Worm (Caenorhabditis elegans) whole organism, mixed stage, embryonic: ENCODE results near the gene rnp-9.
A peak's percentile ranks its signal among the peaks of the same experiment; 100 is the strongest.

Experiments
- M03D4.4 ChIP-seq: sonication (generic microtip); optimal IDR thresholded peaks from 2 replicates; lab custom pipeline; 2017; ENCODE audit warnings: mild to moderate bottlenecking, missing genetic modification characterization, missing compliant biosample characterization
- bed-3 ChIP-seq: fragments of 200-800 bp; sonication (Bioruptor generic); optimal IDR thresholded peaks from 3 replicates; lab custom pipeline; 2018; ENCODE audit warnings: mild to moderate bottlenecking, missing genetic modification characterization, moderate library complexity, missing compliant biosample characterization
- blmp-1 ChIP-seq: fragments of 150-350 bp; optimal IDR thresholded peaks from 2 replicates; lab custom pipeline; 2014; ENCODE audit warnings: missing biosample characterization, missing genetic modification characterization
- ceh-39 ChIP-seq: fragments of 150-350 bp; optimal IDR thresholded peaks from 2 replicates; lab custom pipeline; 2014; ENCODE audit warnings: missing biosample characterization, missing genetic modification characterization
- ceh-43 ChIP-seq: fragments of 200-800 bp; sonication (Bioruptor generic); optimal IDR thresholded peaks from 2 replicates; lab custom pipeline; 2018; ENCODE audit warnings: mild to moderate bottlenecking, missing genetic modification characterization, moderate library complexity, missing compliant biosample characterization
- ceh-83 ChIP-seq: fragments of 200-800 bp; sonication (Bioruptor generic); optimal IDR thresholded peaks from 2 replicates; lab custom pipeline; 2018; ENCODE audit warnings: mild to moderate bottlenecking, missing genetic modification characterization, missing compliant biosample characterization
- ces-1 ChIP-seq: fragments of 150-350 bp; optimal IDR thresholded peaks from 2 replicates; lab custom pipeline; 2014; ENCODE audit warnings: missing biosample characterization, missing genetic modification reagents, missing genetic modification characterization
- cnd-1 ChIP-seq: fragments of 200-800 bp; sonication (Bioruptor generic); optimal IDR thresholded peaks from 2 replicates; lab custom pipeline; 2018; ENCODE audit warnings: mild to moderate bottlenecking, missing genetic modification characterization, missing compliant biosample characterization
- drap-1 ChIP-seq: fragments of 200-800 bp; sonication (Bioruptor generic); optimal IDR thresholded peaks from 3 replicates; lab custom pipeline; 2018; ENCODE audit warnings: mild to moderate bottlenecking, missing genetic modification characterization, missing compliant biosample characterization
- elt-1 ChIP-seq: sonication (generic microtip); optimal IDR thresholded peaks from 2 replicates; lab custom pipeline; 2017; ENCODE audit warnings: missing genetic modification characterization, mild to moderate bottlenecking, missing compliant biosample characterization, antibody characterized with exemption, moderate library complexity, borderline replicate concordance; ENCODE audit not compliant: insufficient read depth
- elt-3 ChIP-seq: fragments of 150-350 bp; optimal IDR thresholded peaks from 2 replicates; lab custom pipeline; 2014; ENCODE audit warnings: missing biosample characterization, missing genetic modification characterization
- flh-1 ChIP-seq: fragments of 200-800 bp; sonication (Bioruptor generic); optimal IDR thresholded peaks from 2 replicates; lab custom pipeline; 2018; ENCODE audit warnings: mild to moderate bottlenecking, missing genetic modification characterization, moderate library complexity, missing compliant biosample characterization
- ham-2 ChIP-seq: fragments of 200-800 bp; sonication (Bioruptor generic); optimal IDR thresholded peaks from 2 replicates; lab custom pipeline; 2018; ENCODE audit warnings: mild to moderate bottlenecking, missing genetic modification characterization, missing compliant biosample characterization
- hlh-1 ChIP-seq: fragments of 150-350 bp; optimal IDR thresholded peaks from 2 replicates; lab custom pipeline; 2014; ENCODE audit warnings: missing biosample characterization, missing genetic modification reagents, missing genetic modification characterization
- lin-13 ChIP-seq: fragments of 150-350 bp; optimal IDR thresholded peaks from 2 replicates; lab custom pipeline; 2014; ENCODE audit warnings: missing biosample characterization, missing genetic modification characterization
- lin-32 ChIP-seq: fragments of 200-800 bp; sonication (Bioruptor generic); optimal IDR thresholded peaks from 2 replicates; lab custom pipeline; 2018; ENCODE audit warnings: mild to moderate bottlenecking, missing genetic modification characterization, missing compliant biosample characterization
- lsy-2 ChIP-seq: fragments of 150-350 bp; optimal IDR thresholded peaks from 2 replicates; lab custom pipeline; 2014; ENCODE audit warnings: missing biosample characterization, missing genetic modification characterization
- mep-1 ChIP-seq: fragments of 150-350 bp; optimal IDR thresholded peaks from 2 replicates; lab custom pipeline; 2017; ENCODE audit warnings: missing biosample characterization, missing genetic modification reagents, missing genetic modification characterization, inconsistent platforms
- mls-2 ChIP-seq: sonication (generic microtip); optimal IDR thresholded peaks from 2 replicates; lab custom pipeline; 2016; ENCODE audit warnings: mild to moderate bottlenecking, missing genetic modification characterization, moderate library complexity, missing compliant biosample characterization
- nhr-12 ChIP-seq: fragments of 150-350 bp; optimal IDR thresholded peaks from 2 replicates; lab custom pipeline; 2014; ENCODE audit warnings: missing biosample characterization, missing genetic modification characterization
- nhr-2 ChIP-seq: fragments of 150-350 bp; optimal IDR thresholded peaks from 2 replicates; lab custom pipeline; 2014; ENCODE audit warnings: missing biosample characterization, missing genetic modification characterization
- nhr-237 ChIP-seq: fragments of 150-350 bp; optimal IDR thresholded peaks from 2 replicates; lab custom pipeline; 2014; ENCODE audit warnings: missing biosample characterization, missing genetic modification characterization
- nhr-76 ChIP-seq: sonication (generic microtip); optimal IDR thresholded peaks from 2 replicates; lab custom pipeline; 2017; ENCODE audit warnings: missing biosample characterization, missing genetic modification characterization
- sem-2 ChIP-seq: fragments of 200-800 bp; sonication (Bioruptor generic); optimal IDR thresholded peaks from 2 replicates; lab custom pipeline; 2018; ENCODE audit warnings: mild to moderate bottlenecking, missing genetic modification characterization, missing compliant biosample characterization
- snpc-4 ChIP-seq: fragments of 150-350 bp; optimal IDR thresholded peaks from 2 replicates; lab custom pipeline; 2014; ENCODE audit warnings: missing biosample characterization, missing genetic modification characterization
- sptf-1 ChIP-seq: sonication (generic microtip); optimal IDR thresholded peaks from 2 replicates; lab custom pipeline; 2017; ENCODE audit warnings: mild to moderate bottlenecking, missing genetic modification characterization, moderate library complexity, missing compliant biosample characterization
- tbx-8 ChIP-seq: fragments of 200-800 bp; sonication (Bioruptor generic); optimal IDR thresholded peaks from 2 replicates; lab custom pipeline; 2018; ENCODE audit warnings: mild to moderate bottlenecking, missing genetic modification characterization, moderate library complexity, missing compliant biosample characterization
- unc-39 ChIP-seq: fragments of 150-350 bp; optimal IDR thresholded peaks from 2 replicates; lab custom pipeline; 2014; ENCODE audit warnings: missing biosample characterization, missing genetic modification characterization
- unc-62 ChIP-seq: fragments of 150-350 bp; optimal IDR thresholded peaks from 2 replicates; lab custom pipeline; 2014; ENCODE audit warnings: missing biosample characterization, missing genetic modification reagents, missing genetic modification characterization
- zip-8 ChIP-seq: fragments of 150-350 bp; optimal IDR thresholded peaks from 2 replicates; lab custom pipeline; 2014; ENCODE audit warnings: missing biosample characterization, missing genetic modification characterization
- ztf-11 ChIP-seq: fragments of 150-350 bp; optimal IDR thresholded peaks from 2 replicates; lab custom pipeline; 2014; ENCODE audit warnings: missing biosample characterization, missing genetic modification characterization

The rnp-9 gene

DNA sequence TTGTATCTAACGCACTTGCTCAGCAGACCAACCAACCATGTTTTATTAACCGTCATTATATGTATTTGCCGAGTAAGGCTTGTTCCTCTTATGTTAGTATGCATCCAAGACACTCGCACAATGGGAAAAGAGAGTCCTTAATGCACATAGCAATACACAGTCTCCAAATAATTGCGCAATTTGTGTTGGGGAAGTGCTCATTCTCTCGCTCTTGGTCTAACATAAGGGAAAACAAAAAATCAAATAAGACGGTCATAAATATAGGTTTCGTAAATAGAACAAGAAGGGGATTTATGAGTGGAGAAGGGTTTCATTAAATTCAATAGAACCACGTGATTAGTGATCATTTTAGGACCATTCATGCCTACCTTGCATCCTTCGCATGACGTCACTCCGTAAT, 36.4 kb downstream of the rnp-9 start:
- TF ChIP-seq elt-3 (tag; lab: Kevin White, UChicago) (no peak), zip-8 (peak; percentile 80), mep-1 (tag; lab: Kevin White, UChicago) (no peak)

DNA sequence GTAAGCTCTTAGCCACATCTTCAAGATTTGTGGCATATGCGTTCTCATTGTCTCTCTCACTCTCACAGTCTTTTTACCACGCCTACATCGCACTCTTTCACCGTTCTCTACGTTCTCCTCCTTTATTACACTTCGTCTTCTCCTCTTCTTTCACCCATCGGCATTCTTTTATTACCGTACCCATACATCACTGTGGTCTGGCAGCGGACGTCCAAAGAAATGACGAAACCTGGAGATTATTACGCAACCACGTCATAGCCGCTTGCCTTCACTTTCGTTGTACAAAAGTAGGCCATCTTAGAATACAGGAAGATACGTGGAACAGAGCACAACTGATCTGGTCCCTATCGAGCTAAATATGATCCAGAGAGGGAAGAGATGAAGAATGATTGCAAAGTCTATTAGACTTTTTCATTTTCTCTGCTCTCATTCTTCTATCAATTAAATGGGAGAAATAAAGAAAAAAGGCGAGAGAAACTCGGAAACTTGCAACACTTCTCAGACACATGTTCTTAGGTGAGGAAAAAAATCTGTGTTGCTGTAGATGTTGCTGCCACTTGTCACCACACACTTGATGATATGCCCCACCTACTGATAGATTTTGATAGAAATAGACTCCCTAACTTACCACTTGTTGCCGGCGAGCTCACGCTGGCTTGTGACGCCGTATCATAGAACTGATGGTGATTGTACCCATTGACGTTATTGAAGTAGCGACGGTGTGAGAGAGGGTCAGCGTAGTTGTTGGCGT, 37.4 kb downstream of the rnp-9 start:
- TF ChIP-seq elt-1 (tag; lab: Kevin White, UChicago) (no peak), ztf-11 (tag; lab: Kevin White, UChicago) (peak; percentile 24), zip-8 (peak; percentile 94), drap-1 (GFP tag; lab: Kevin White, UChicago) (no peak), ceh-39 (tag; lab: Kevin White, UChicago) (peak; percentile 58), nhr-76 (tag; lab: Kevin White, UChicago) (no peak), nhr-2 (tag; lab: Kevin White, UChicago) (peak; percentile 70), unc-39 (tag; lab: Kevin White, UChicago) (no peak), tbx-8 (GFP tag; lab: Kevin White, UChicago) (no peak), elt-3 (tag; lab: Kevin White, UChicago) (no peak), flh-1 (GFP tag; lab: Kevin White, UChicago) (no peak), hlh-1 (tag; lab: Kevin White, UChicago) (no peak), cnd-1 (tag; lab: Kevin White, UChicago) (peak; percentile 57), lsy-2 (tag; lab: Kevin White, UChicago) (peak; percentile 72), bed-3 (GFP tag; lab: Kevin White, UChicago) (no peak), ceh-83 (no peak), blmp-1 (peak; percentile 53), ham-2 (GFP tag; lab: Kevin White, UChicago) (peak; percentile 40), mep-1 (tag; lab: Kevin White, UChicago) (peak; percentile 0), nhr-12 (tag; lab: Kevin White, UChicago) (no peak), M03D4.4 (no peak), snpc-4 (tag; lab: Kevin White, UChicago) (no peak), nhr-237 (tag; lab: Kevin White, UChicago) (no peak), mls-2 (tag; lab: Kevin White, UChicago) (peak; percentile 21), sptf-1 (peak; percentile 21), ces-1 (GFP tag; lab: Kevin White, UChicago) (no peak), unc-62 (GFP tag; lab: Kevin White, UChicago) (peak; percentile 85)

DNA sequence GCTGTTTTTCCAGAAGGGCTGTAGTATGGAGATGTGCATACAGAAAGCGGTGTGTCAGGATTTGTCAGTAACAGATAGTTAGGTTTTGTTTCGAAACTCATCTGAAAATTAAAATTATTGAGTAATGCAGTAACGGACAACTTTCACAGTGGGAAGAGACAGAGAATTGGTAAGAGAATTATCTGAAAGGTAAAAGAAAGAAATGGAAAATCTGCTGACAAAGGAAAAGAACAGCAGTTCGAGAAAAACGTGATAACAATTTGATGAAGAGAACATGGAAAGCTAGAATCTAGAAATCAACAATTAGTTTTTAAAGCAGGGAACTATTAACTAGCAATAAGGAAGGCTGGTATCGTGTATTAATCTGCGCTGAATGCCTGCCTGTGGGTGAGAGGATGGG, 38.2 kb downstream of the rnp-9 start, which contains the start of gene sex-1:
Gene sex-1, minus strand, starts transcription at position 101 of the 400 bp plus-strand sequence.
- TF ChIP-seq lin-32 (GFP tag; lab: Kevin White, UChicago), result no peak
- TF ChIP-seq elt-1 (tag; lab: Kevin White, UChicago), result peak; percentile 11

DNA sequence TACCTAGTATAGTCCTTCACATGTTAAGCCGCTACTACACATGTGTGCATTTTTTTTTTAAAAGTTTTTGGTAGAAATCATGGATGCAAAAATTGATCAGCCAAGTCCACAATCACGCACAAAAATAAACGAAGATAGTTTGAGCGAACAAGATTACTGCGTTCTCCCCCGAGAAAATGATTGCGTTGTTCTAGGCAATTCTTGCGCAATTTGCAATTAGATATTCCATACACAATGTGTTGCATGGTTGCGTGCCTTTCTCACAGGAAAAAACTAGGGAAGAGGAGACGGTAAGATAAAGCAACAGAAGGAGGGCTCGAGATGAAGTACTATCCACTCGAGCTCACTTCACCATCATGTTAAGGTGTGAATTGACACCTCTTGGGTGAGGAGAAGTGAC, 38.9 kb downstream of the rnp-9 start:
- TF ChIP-seq sem-2 (no peak), nhr-2 (tag; lab: Kevin White, UChicago) (peak; percentile 71), ceh-43 (GFP tag; lab: Kevin White, UChicago) (no peak), ceh-39 (tag; lab: Kevin White, UChicago) (no peak), tbx-8 (GFP tag; lab: Kevin White, UChicago) (no peak), lin-13 (tag; lab: Kevin White, UChicago) (no peak), bed-3 (GFP tag; lab: Kevin White, UChicago) (no peak), zip-8 (peak; percentile 96), drap-1 (GFP tag; lab: Kevin White, UChicago) (no peak), elt-1 (tag; lab: Kevin White, UChicago) (no peak)

DNA sequence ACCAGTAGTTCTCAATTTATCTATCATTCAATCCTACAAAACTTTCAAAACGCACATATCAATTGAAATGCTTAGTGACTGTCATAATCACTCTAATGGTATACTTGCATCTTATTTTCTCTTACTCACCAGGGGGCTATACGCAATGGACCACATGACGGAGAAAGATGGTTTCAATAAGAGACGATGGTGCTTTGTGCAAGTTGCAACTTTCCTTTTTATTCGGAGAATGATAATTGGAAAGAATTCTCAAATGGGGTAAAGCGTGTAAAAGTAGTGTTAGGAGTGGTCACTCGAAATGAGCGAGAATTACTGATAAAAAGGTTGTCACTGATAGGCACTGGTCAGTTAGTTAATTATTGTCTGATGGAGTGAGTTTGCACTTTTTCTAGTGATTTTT, 41.4 kb downstream of the rnp-9 start:
- TF ChIP-seq tbx-8 (GFP tag; lab: Kevin White, UChicago) (no peak), unc-39 (tag; lab: Kevin White, UChicago) (no peak), flh-1 (GFP tag; lab: Kevin White, UChicago) (no peak), snpc-4 (tag; lab: Kevin White, UChicago) (no peak), sem-2 (no peak), elt-3 (tag; lab: Kevin White, UChicago) (no peak), nhr-12 (tag; lab: Kevin White, UChicago) (no peak)
